Fruit fly (Drosophila melanogaster): Measurements from ENCODE around the gene grn.

The grn gene

dm6 chr3R:8212594-8212993 lies 31.4 kb upstream of the grn start (continued):
- TF ChIP-seq gem (tag; optimal IDR thresholded peaks at IDR 0.05) (peak; percentile 76), CG4617 (GFP tag; optimal IDR thresholded peaks at IDR 0.05; ENCODE audit: borderline replicate concordance) (peak; percentile 8)

dm6 chr3R:8210837-8211488 lies 29.7 kb upstream of the grn start:
- no peak for TF ChIP-seq gcm2 (GFP tag; optimal IDR thresholded peaks at IDR 0.05)
- no peak for TF ChIP-seq unc-4 (GFP tag; IDR thresholded peaks at IDR 0.05; ENCODE audit: partially characterized antibody)
- peak; percentile 65 for TF ChIP-seq CG13894 (tag; optimal IDR thresholded peaks at IDR 0.05)
- peak; percentile 48 for TF ChIP-seq Nf-YC (tag; optimal IDR thresholded peaks at IDR 0.05)
- TF ChIP-seq Nf-YB (GFP tag; optimal IDR thresholded peaks at IDR 0.05) = peak; percentile 83
- 0 out of 2 replicates have a peak, but pooled peaks have one; percentile 40 for TF ChIP-seq Awh (GFP tag; IDR thresholded peaks at IDR 0.05)
- TF ChIP-seq Stat92E (GFP tag; optimal IDR thresholded peaks at IDR 0.05) = peak in 1 of 3 experiments; percentile 70
- TF ChIP-seq dmrt11E (tag; optimal IDR thresholded peaks at IDR 0.05) = no peak
- TF ChIP-seq jigr1 (GFP tag; IDR thresholded peaks at IDR 0.05) = no peak
- peak; percentile 57 for TF ChIP-seq kni (GFP tag; optimal IDR thresholded peaks at IDR 0.05)
- TF ChIP-seq sens (GFP tag) = peak; percentile 12
- no peak for TF ChIP-seq CG32767 (GFP tag; IDR thresholded peaks at IDR 0.05)
- TF ChIP-seq C15 (GFP tag; IDR thresholded peaks at IDR 0.05) = no peak
- no peak for TF ChIP-seq repo (GFP tag; optimal IDR thresholded peaks at IDR 0.05)
- TF ChIP-seq dm (GFP tag; optimal IDR thresholded peaks at IDR 0.05) = no peak
- peak; percentile 29 for TF ChIP-seq abd-A (tag; optimal IDR thresholded peaks at IDR 0.05)
- no peak for TF ChIP-seq CG6813 (GFP tag; optimal IDR thresholded peaks at IDR 0.05)
- no peak for TF ChIP-seq CG10267 (tag; optimal IDR thresholded peaks at IDR 0.05)
- TF ChIP-seq CTCF (GFP tag; optimal IDR thresholded peaks at IDR 0.05) = no peak
- no peak for TF ChIP-seq org-1 (GFP tag; optimal IDR thresholded peaks at IDR 0.05)
- TF ChIP-seq rib (GFP tag; IDR thresholded peaks at IDR 0.05) = no peak
- TF ChIP-seq grn (GFP tag; optimal IDR thresholded peaks at IDR 0.05) = peak; percentile 98
- TF ChIP-seq CG17912 (GFP tag; optimal IDR thresholded peaks at IDR 0.05) = no peak
- 0 out of 2 replicates have a peak, but pooled peaks have one; percentile 22 for TF ChIP-seq onecut (GFP tag; IDR thresholded peaks at IDR 0.05)
- no peak for TF ChIP-seq CoRest (tag; optimal IDR thresholded peaks at IDR 0.05)
- no peak for TF ChIP-seq CG15601 (tag; optimal IDR thresholded peaks at IDR 0.05)
- TF ChIP-seq CG10147 (GFP tag; optimal IDR thresholded peaks at IDR 0.05) = no peak
- TF ChIP-seq NC2α (GFP tag; optimal IDR thresholded peaks at IDR 0.05) = no peak
- no peak for TF ChIP-seq CG33213 (GFP tag; optimal IDR thresholded peaks at IDR 0.05)
- TF ChIP-seq Side (GFP tag; optimal IDR thresholded peaks at IDR 0.05) = no peak
- no peak for TF ChIP-seq CG4854 (GFP tag; optimal IDR thresholded peaks at IDR 0.05)
- TF ChIP-seq Bteb2 (GFP tag; optimal IDR thresholded peaks at IDR 0.05) = no peak

- TF ChIP-seq chm (GFP tag; IDR thresholded peaks at IDR 0.05) (0 out of 2 replicates have a peak, but pooled peaks have one; percentile 21), sd (tag; optimal IDR thresholded peaks at IDR 0.05) (peak; percentile 55), CG6175 (GFP tag; IDR thresholded peaks at IDR 0.05) (0 out of 3 replicates have a peak, but pooled peaks have one; percentile 7), exex (tag; optimal IDR thresholded peaks at IDR 0.05) (peak; percentile 92), oc (tag; optimal IDR thresholded peaks at IDR 0.05) (no peak), salm (tag; optimal IDR thresholded peaks at IDR 0.05) (peak; percentile 43), CG2199 (GFP tag; IDR thresholded peaks at IDR 0.05) (0 out of 3 replicates have a peak, but pooled peaks have one; percentile 17), CG34376 (GFP tag; optimal IDR thresholded peaks at IDR 0.05) (peak; percentile 61), lab (GFP tag; optimal IDR thresholded peaks at IDR 0.05) (peak; percentile 54), CG10543 (GFP tag; optimal IDR thresholded peaks at IDR 0.05) (peak; percentile 4), sug (tag; optimal IDR thresholded peaks at IDR 0.05) (peak; percentile 90), CG1647 (GFP tag; optimal IDR thresholded peaks at IDR 0.05) (no peak), Lim3 (GFP tag; IDR thresholded peaks at IDR 0.05) (peak; percentile 92; the same call in 1 of the 2 replicates), mirr (GFP tag; optimal IDR thresholded peaks at IDR 0.05) (peak; percentile 96), sens (GFP tag) (peak; percentile 35)
These were observed 27.3 kb upstream of the grn start for dm6 chr3R:8208378-8209021.

All from whole organism, embryonic.